Worm (Caenorhabditis elegans) whole organism, late embryonic: ENCODE data around the gene gst-3.

Experiments used
- C08G9.2 ChIP-seq: sonication (generic microtip); optimal IDR thresholded peaks from 2 replicates; lab custom pipeline; 2016; ENCODE audit warnings: mild to moderate bottlenecking, missing genetic modification characterization, moderate library complexity, missing compliant biosample characterization
- ceh-14 ChIP-seq: sonication (generic microtip); optimal IDR thresholded peaks from 2 replicates; lab custom pipeline; 2016; ENCODE audit warnings: missing genotype, missing genetic modification characterization, missing compliant biosample characterization
- ceh-19 ChIP-seq: fragments of 200-800 bp; sonication (Bioruptor generic); optimal IDR thresholded peaks from 2 replicates; lab custom pipeline; 2018; ENCODE audit warnings: mild to moderate bottlenecking, missing genetic modification characterization, missing compliant biosample characterization
- ceh-24 ChIP-seq: sonication (generic microtip); optimal IDR thresholded peaks from 2 replicates; lab custom pipeline; 2016; ENCODE audit warnings: mild to moderate bottlenecking, missing genetic modification characterization, missing compliant biosample characterization
- dmd-4 ChIP-seq: sonication (generic microtip); optimal IDR thresholded peaks from 2 replicates; lab custom pipeline; 2016; ENCODE audit warnings: borderline replicate concordance, missing genetic modification characterization, missing compliant biosample characterization
- eyg-1 ChIP-seq: sonication (generic microtip); optimal IDR thresholded peaks from 2 replicates; lab custom pipeline; 2016; ENCODE audit warnings: missing genotype, missing genetic modification characterization, missing compliant biosample characterization
- hlh-6 ChIP-seq: sonication (generic microtip); optimal IDR thresholded peaks from 2 replicates; lab custom pipeline; 2016; ENCODE audit warnings: missing genotype, missing genetic modification characterization, missing compliant biosample characterization
- hlh-8 ChIP-seq: sonication (generic microtip); optimal IDR thresholded peaks from 2 replicates; lab custom pipeline; 2016; ENCODE audit warnings: missing genotype, missing genetic modification characterization, missing compliant biosample characterization
- lin-11 ChIP-seq: fragments of 200-800 bp; sonication (Bioruptor generic); optimal IDR thresholded peaks from 2 replicates; lab custom pipeline; 2018; ENCODE audit warnings: mild to moderate bottlenecking, missing genetic modification characterization, missing compliant biosample characterization
- mec-3 ChIP-seq: sonication (generic microtip); optimal IDR thresholded peaks from 2 replicates; lab custom pipeline; 2016; ENCODE audit warnings: borderline replicate concordance, missing genetic modification characterization, missing compliant biosample characterization
- nhr-232 ChIP-seq: sonication (generic microtip); optimal IDR thresholded peaks from 2 replicates; lab custom pipeline; 2016; ENCODE audit warnings: missing genetic modification characterization, missing compliant biosample characterization
- pros-1 ChIP-seq: fragments of 150-350 bp; optimal IDR thresholded peaks from 2 replicates; lab custom pipeline; 2014; ENCODE audit warnings: missing biosample characterization, missing genetic modification reagents, missing genetic modification characterization
- ref-2 ChIP-seq: sonication (generic microtip); optimal IDR thresholded peaks from 2 replicates; lab custom pipeline; 2016; ENCODE audit warnings: missing genetic modification characterization, missing compliant biosample characterization
- sox-2 ChIP-seq: fragments of 200-800 bp; sonication (Bioruptor generic); IDR thresholded peaks from 2 replicates; pipeline ENCODE4 v1.3.6; 2022; ENCODE audit warnings: missing genetic modification reagents, missing genetic modification characterization, missing compliant biosample characterization
- tbx-7 ChIP-seq: sonication (generic microtip); optimal IDR thresholded peaks from 2 replicates; lab custom pipeline; 2016; ENCODE audit warnings: missing genotype, missing genetic modification characterization, missing compliant biosample characterization
- unc-3 ChIP-seq, 2 experiments: fragments of 200-800 bp in 1 of 2; sonication (Bioruptor generic) in 1 of 2; sonication (generic microtip) in 1 of 2; conservative IDR thresholded peaks in 1 of 2; optimal IDR thresholded peaks in 1 of 2; 2 replicates each; pipeline versions ENCODE4 v1.3.6 to Lab custom; 2016 to 2022; ENCODE audit warnings: missing compliant biosample characterization in 2 of 2, missing genetic modification characterization in 2 of 2, missing genetic modification reagents in 1 of 2
- unc-55 ChIP-seq: sonication (generic microtip); optimal IDR thresholded peaks from 2 replicates; lab custom pipeline; 2017; ENCODE audit warnings: missing biosample characterization, missing genetic modification reagents, missing genetic modification characterization

The gst-3 gene

ce11 chrIV:10089777-10090176 is 50.3 kb downstream of the gst-3 start, which contains the start of gene ttr-39:
ttr-39 (minus strand) TSS chrIV:10089877.
- TF ChIP-seq dmd-4 (tag; lab: Kevin White, UChicago): no peak
- TF ChIP-seq nhr-232: no peak
- no peak for TF ChIP-seq pros-1
- TF ChIP-seq tbx-7 (tag; lab: Kevin White, UChicago): no peak
- TF ChIP-seq ref-2 (tag; lab: Kevin White, UChicago): no peak
- no peak for TF ChIP-seq lin-11 (tag; lab: Kevin White, UChicago)
- TF ChIP-seq ceh-19 (GFP tag; lab: Kevin White, UChicago): no peak
- TF ChIP-seq sox-2: no peak
- TF ChIP-seq unc-55: no peak
- TF ChIP-seq mec-3 (tag; lab: Kevin White, UChicago): no peak
- TF ChIP-seq ceh-24 (tag; lab: Kevin White, UChicago): no peak
- TF ChIP-seq eyg-1 (tag; lab: Kevin White, UChicago): no peak
- no peak for TF ChIP-seq C08G9.2 (tag; lab: Kevin White, UChicago)
- no peak for TF ChIP-seq ceh-14 (tag; lab: Kevin White, UChicago)
- TF ChIP-seq hlh-6 (tag; lab: Kevin White, UChicago): no peak
- no peak for TF ChIP-seq hlh-8 (tag; lab: Kevin White, UChicago)
- no peak for TF ChIP-seq unc-3 (GFP tag; conservative IDR thresholded peaks at IDR 0.05; lab: Robert Waterston, UW)
- TF ChIP-seq unc-3 (tag; optimal IDR thresholded peaks at IDR 0.05; lab: Kevin White, UChicago): no peak
- TF ChIP-seq, all 69 proteins: peak for 0
